Fruit fly (Drosophila melanogaster): Measurements from ENCODE around the gene CG11670.

dm6 chr3R:13056553-13056952 lies 14.7 kb downstream of the CG11670 start:
- TF ChIP-seq CG14711 (tag; optimal IDR thresholded peaks at IDR 0.05) (no peak), toe (GFP tag; optimal IDR thresholded peaks at IDR 0.05) (no peak), bab1 (GFP tag; optimal IDR thresholded peaks at IDR 0.05) (no peak), CG1620 (GFP tag; optimal IDR thresholded peaks at IDR 0.05) (no peak), Mnt (GFP tag; optimal IDR thresholded peaks at IDR 0.05) (no peak), ovo (GFP tag; optimal IDR thresholded peaks at IDR 0.05) (no peak), CG12768 (GFP tag; optimal IDR thresholded peaks at IDR 0.05) (no peak), Clk (GFP tag; optimal IDR thresholded peaks at IDR 0.05) (no peak)

Data from whole organism, adult.